Worm (Caenorhabditis elegans): ENCODE data around the gene osm-6.

- TF ChIP-seq nhr-28 (tag; optimal IDR thresholded peaks at IDR 0.05) (no peak), ceh-28 (tag; optimal IDR thresholded peaks at IDR 0.05) (no peak), mdl-1 (tag; optimal IDR thresholded peaks at IDR 0.05) (no peak), nhr-77 (tag; optimal IDR thresholded peaks at IDR 0.05) (no peak), elt-1 (tag; optimal IDR thresholded peaks at IDR 0.05) (no peak), nfya-1 (tag; optimal IDR thresholded peaks at IDR 0.05; ENCODE audit: insufficient read depth) (no peak), nhr-12 (tag; optimal IDR thresholded peaks at IDR 0.05) (no peak), egl-27 (tag; optimal IDR thresholded peaks at IDR 0.05) (no peak), ztf-4 (tag; optimal IDR thresholded peaks at IDR 0.05) (no peak)
Measured at ce11 chrV:11946818-11947217, 19.6 kb upstream of the osm-6 start.
